Fruit fly (Drosophila melanogaster) whole organism, embryonic: Measurements from ENCODE around the gene Bruce.

ENCODE experiments used
- Atf3 ChIP-seq: fragments of 200-800 bp; sonication (Bioruptor generic); optimal IDR thresholded peaks from 3 replicates; lab custom pipeline; 2016; ENCODE audit warnings: missing biosample characterization, missing genetic modification characterization
- B-H1 ChIP-seq: fragments of 200-800 bp; sonication (Bioruptor generic); IDR thresholded peaks from 3 replicates; pipeline ENCODE4 v1.3.6; 2022; ENCODE audit warnings: missing biosample characterization, missing genetic modification characterization
- Bteb2 ChIP-seq: fragments of 200-800 bp; sonication (Bioruptor generic); optimal IDR thresholded peaks from 2 replicates; lab custom pipeline; 2016; ENCODE audit warnings: missing biosample characterization, missing genetic modification characterization
- CG10321 ChIP-seq: fragments of 200-800 bp; sonication (Bioruptor generic); IDR thresholded peaks from 2 replicates; pipeline ENCODE4 v1.3.6; 2022; ENCODE audit warnings: missing biosample characterization, missing genetic modification characterization
- CG12155 ChIP-seq: fragments of 200-800 bp; sonication (Bioruptor generic); optimal IDR thresholded peaks from 3 replicates; lab custom pipeline; 2016; ENCODE audit warnings: missing biosample characterization, missing genetic modification characterization
- CG12769 ChIP-seq: fragments of 200-800 bp; sonication (Bioruptor generic); optimal IDR thresholded peaks from 2 replicates; lab custom pipeline; 2019; ENCODE audit warnings: missing biosample characterization, mild to moderate bottlenecking, missing genetic modification characterization, moderate library complexity
- CG14860 ChIP-seq: fragments of 200-800 bp; sonication (Bioruptor generic); IDR thresholded peaks from 3 replicates; pipeline ENCODE4 v1.3.6; 2022; ENCODE audit warnings: missing biosample characterization, missing genetic modification characterization; ENCODE audit not compliant: partially characterized antibody
- CG15073 ChIP-seq: fragments of 200-800 bp; sonication (Bioruptor generic); optimal IDR thresholded peaks from 2 replicates; lab custom pipeline; 2016; ENCODE audit warnings: missing biosample characterization, missing genetic modification characterization
- CG15269 ChIP-seq: fragments of 200-800 bp; sonication (Bioruptor generic); optimal IDR thresholded peaks from 2 replicates; lab custom pipeline; 2018; ENCODE audit warnings: missing biosample characterization, mild to moderate bottlenecking, missing genetic modification characterization, moderate library complexity
- CG16863 ChIP-seq: fragments of 200-800 bp; sonication (Bioruptor generic); optimal IDR thresholded peaks from 3 replicates; lab custom pipeline; 2016; ENCODE audit warnings: missing biosample characterization, missing genetic modification characterization
- CG17829 ChIP-seq: fragments of 200-800 bp; optimal IDR thresholded peaks from 2 replicates; lab custom pipeline; 2019; ENCODE audit warnings: missing biosample characterization, mild to moderate bottlenecking, missing genetic modification characterization, moderate library complexity
- CG18764 ChIP-seq: fragments of 200-800 bp; sonication (Bioruptor generic); optimal IDR thresholded peaks from 3 replicates; lab custom pipeline; 2016; ENCODE audit warnings: missing biosample characterization, missing genetic modification characterization
- CG30020 ChIP-seq: fragments of 200-800 bp; optimal IDR thresholded peaks from 2 replicates; lab custom pipeline; 2019; ENCODE audit warnings: missing biosample characterization, mild to moderate bottlenecking, missing genetic modification characterization, moderate library complexity
- CG3838 ChIP-seq: fragments of 200-800 bp; sonication (Bioruptor generic); optimal IDR thresholded peaks from 3 replicates; lab custom pipeline; 2016; ENCODE audit warnings: missing biosample characterization, missing genetic modification characterization
- CG7963 ChIP-seq: fragments of 200-800 bp; sonication (Bioruptor generic); IDR thresholded peaks from 3 replicates; pipeline ENCODE4 v1.3.6; 2022; ENCODE audit warnings: missing biosample characterization, missing genetic modification characterization; ENCODE audit not compliant: partially characterized antibody
- CG8290 ChIP-seq, 3 experiments: fragments of 200-800 bp; sonication (Bioruptor generic); optimal IDR thresholded peaks; 2 replicates each; lab custom pipeline; 2016 to 2019; ENCODE audit warnings: missing biosample characterization in 3 of 3, missing genetic modification characterization in 3 of 3, mild to moderate bottlenecking in 2 of 3, moderate library complexity in 1 of 3
- CG8478 ChIP-seq: fragments of >200 bp; optimal IDR thresholded peaks from 2 replicates; lab custom pipeline; 2018
- CG9876 ChIP-seq: fragments of 200-800 bp; sonication (Bioruptor generic); optimal IDR thresholded peaks from 2 replicates; lab custom pipeline; 2016; ENCODE audit warnings: missing biosample characterization, missing genetic modification characterization
- CrebB ChIP-seq: fragments of 200-800 bp; sonication (Bioruptor generic); optimal IDR thresholded peaks from 3 replicates; lab custom pipeline; 2018; ENCODE audit warnings: missing biosample characterization, mild to moderate bottlenecking, missing genetic modification characterization
- D19B ChIP-seq: fragments of 200-800 bp; sonication (Bioruptor generic); optimal IDR thresholded peaks from 2 replicates; lab custom pipeline; 2017; ENCODE audit warnings: missing biosample characterization, mild to moderate bottlenecking, missing genetic modification characterization
- Dad ChIP-seq: fragments of 200-800 bp; sonication (Bioruptor generic); optimal IDR thresholded peaks from 3 replicates; lab custom pipeline; 2016; ENCODE audit warnings: missing biosample characterization, missing genetic modification characterization
- Dfd ChIP-seq, 2 experiments: fragments of >200 bp; optimal IDR thresholded peaks; 2 replicates each; lab custom pipeline; 2017; ENCODE audit warnings: missing biosample characterization in 2 of 2, missing genetic modification characterization in 2 of 2
- Dref ChIP-seq: fragments of 200-800 bp; sonication (Bioruptor generic); IDR thresholded peaks from 2 replicates; pipeline ENCODE4 v1.3.6; 2022; ENCODE audit warnings: missing biosample characterization, missing genetic modification characterization
- Drgx ChIP-seq: fragments of 200-800 bp; sonication (Bioruptor generic); IDR thresholded peaks from 2 replicates; pipeline ENCODE4 v1.3.6; 2022; ENCODE audit warnings: missing biosample characterization, missing genetic modification characterization
- Kr ChIP-seq: fragments of 200-800 bp; sonication (Bioruptor generic); optimal IDR thresholded peaks from 2 replicates; lab custom pipeline; 2017; ENCODE audit warnings: missing biosample characterization, mild to moderate bottlenecking, missing genetic modification characterization
- Rx ChIP-seq: fragments of 200-800 bp; sonication (Bioruptor generic); IDR thresholded peaks from 2 replicates; pipeline ENCODE4 v1.3.6; 2022; ENCODE audit warnings: missing biosample characterization, missing genetic modification characterization
- Six4 ChIP-seq: fragments of 200-800 bp; sonication (Bioruptor generic); optimal IDR thresholded peaks from 2 replicates; lab custom pipeline; 2016; ENCODE audit warnings: missing biosample characterization, missing genetic modification characterization
- Taf1 ChIP-seq: fragments of 200-800 bp; sonication (Bioruptor generic); IDR thresholded peaks from 2 replicates; pipeline ENCODE4 v1.3.6; 2022; ENCODE audit warnings: missing biosample characterization, missing genetic modification characterization
- ase ChIP-seq: fragments of 200-800 bp; sonication (Bioruptor generic); IDR thresholded peaks from 3 replicates; pipeline ENCODE4 v1.3.6; 2022; ENCODE audit warnings: missing biosample characterization, missing genetic modification characterization
- bsh ChIP-seq, 2 experiments: fragments of 200-800 bp; sonication (Bioruptor generic); optimal IDR thresholded peaks; 2 replicates each; lab custom pipeline; 2017 to 2018; ENCODE audit warnings: mild to moderate bottlenecking in 2 of 2, missing biosample characterization in 2 of 2, missing genetic modification characterization in 2 of 2, moderate library complexity in 1 of 2
- cg ChIP-seq: fragments of 200-800 bp; sonication (Bioruptor generic); optimal IDR thresholded peaks from 3 replicates; lab custom pipeline; 2019; ENCODE audit warnings: missing biosample characterization, mild to moderate bottlenecking, missing genetic modification characterization, moderate library complexity
- chm ChIP-seq: fragments of 200-800 bp; sonication (Bioruptor generic); IDR thresholded peaks from 2 replicates; pipeline ENCODE4 v1.3.6; 2022; ENCODE audit warnings: missing biosample characterization, missing genetic modification characterization
- eve ChIP-seq, 2 experiments: fragments of >200 bp; optimal IDR thresholded peaks; 2 replicates each; lab custom pipeline; 2017; ENCODE audit warnings: missing biosample characterization in 2 of 2, missing genetic modification characterization in 2 of 2
- gem ChIP-seq: fragments of 200-800 bp; sonication (Bioruptor generic); optimal IDR thresholded peaks from 2 replicates; lab custom pipeline; 2019; ENCODE audit warnings: missing biosample characterization, mild to moderate bottlenecking, missing genetic modification characterization, moderate library complexity
- ham ChIP-seq: fragments of 200-800 bp; sonication (Bioruptor generic); IDR thresholded peaks from 2 replicates; pipeline ENCODE4 v1.3.6; 2022; ENCODE audit warnings: missing biosample characterization, missing genetic modification characterization
- jing ChIP-seq: fragments of 200-800 bp; sonication (Bioruptor generic); optimal IDR thresholded peaks from 2 replicates; lab custom pipeline; 2018; ENCODE audit warnings: missing biosample characterization, mild to moderate bottlenecking, missing genetic modification characterization
- kni ChIP-seq: fragments of 200-800 bp; sonication (Bioruptor generic); optimal IDR thresholded peaks from 3 replicates; lab custom pipeline; 2017; ENCODE audit warnings: mild to moderate bottlenecking, missing biosample characterization, missing genetic modification reagents, missing genetic modification characterization
- luna ChIP-seq: fragments of 200-800 bp; sonication (Bioruptor generic); optimal IDR thresholded peaks from 2 replicates; lab custom pipeline; 2016; ENCODE audit warnings: missing biosample characterization, missing genetic modification characterization
- mam ChIP-seq: fragments of 200-800 bp; sonication (Bioruptor generic); optimal IDR thresholded peaks from 3 replicates; lab custom pipeline; 2016; ENCODE audit warnings: missing biosample characterization, missing genetic modification characterization
- mld ChIP-seq: fragments of 200-800 bp; sonication (Bioruptor generic); IDR thresholded peaks from 3 replicates; pipeline ENCODE4 v1.3.6; 2022; ENCODE audit warnings: missing biosample characterization, missing genetic modification characterization; ENCODE audit not compliant: partially characterized antibody
- oc ChIP-seq: fragments of 200-800 bp; sonication (Bioruptor generic); optimal IDR thresholded peaks from 2 replicates; lab custom pipeline; 2018; ENCODE audit warnings: missing biosample characterization, mild to moderate bottlenecking, missing genetic modification characterization, moderate library complexity
- rib ChIP-seq: fragments of 200-800 bp; sonication (Bioruptor generic); IDR thresholded peaks from 2 replicates; pipeline ENCODE4 v1.3.6; 2022; ENCODE audit warnings: missing biosample characterization, missing genetic modification characterization
- slou ChIP-seq: fragments of 200-800 bp; sonication (Bioruptor generic); optimal IDR thresholded peaks from 3 replicates; lab custom pipeline; 2016; ENCODE audit warnings: missing biosample characterization, missing genetic modification characterization
- sqz ChIP-seq: fragments of 200-800 bp; sonication (Bioruptor generic); optimal IDR thresholded peaks from 3 replicates; lab custom pipeline; 2018; ENCODE audit warnings: missing biosample characterization, mild to moderate bottlenecking, missing genetic modification characterization
- tio ChIP-seq: fragments of 200-800 bp; sonication (Bioruptor generic); optimal IDR thresholded peaks from 2 replicates; lab custom pipeline; 2017; ENCODE audit warnings: missing biosample characterization, missing genetic modification characterization, inconsistent platforms
- tll ChIP-seq, 2 experiments: fragments of 200-800 bp in 1 of 2; fragments of >200 bp in 1 of 2; sonication (Bioruptor generic) in 1 of 2; optimal IDR thresholded peaks; 2 replicates each; lab custom pipeline; 2017 to 2019; ENCODE audit warnings: missing biosample characterization in 2 of 2, missing genetic modification characterization in 2 of 2, mild to moderate bottlenecking in 1 of 2, moderate library complexity in 1 of 2
- z ChIP-seq: fragments of 200-800 bp; sonication (Bioruptor generic); IDR thresholded peaks from 3 replicates; pipeline ENCODE4 v1.3.6; 2022; ENCODE audit warnings: missing biosample characterization, missing genetic modification characterization
- zfh1 ChIP-seq: fragments of 200-800 bp; sonication (Bioruptor generic); IDR thresholded peaks from 3 replicates; pipeline ENCODE4 v1.3.6; 2022; ENCODE audit warnings: missing biosample characterization, missing genetic modification characterization
- zfh2 ChIP-seq: fragments of 200-800 bp; sonication (Bioruptor generic); optimal IDR thresholded peaks from 2 replicates; lab custom pipeline; 2016; ENCODE audit warnings: missing biosample characterization, missing genetic modification characterization

Bruce gene

dm6 chr3R:10356563-10357363 lies 25.6 kb upstream of the Bruce start (continued):
- TF ChIP-seq CG9876 (GFP tag; lab: Kevin White, UChicago) (peak; percentile 20), luna (GFP tag; lab: Kevin White, UChicago) (no peak), Dad (GFP tag; lab: Kevin White, UChicago) (peak; percentile 53), CG12769 (no peak), Bteb2 (GFP tag; lab: Kevin White, UChicago) (peak; percentile 62), sqz (GFP tag; lab: Kevin White, UChicago) (peak; percentile 84), CrebB (peak; percentile 44), ham (no peak), chm (GFP tag; lab: Robert Waterston, UW) (no peak), Kr (GFP tag; lab: Kevin White, UChicago) (no peak), zfh2 (GFP tag; lab: Kevin White, UChicago) (peak; percentile 66), B-H1 (no peak; the same call in 2 of the 3 replicates), CG15073 (GFP tag; lab: Kevin White, UChicago) (peak; percentile 90), CG17829 (peak; percentile 76), slou (peak; percentile 20), rib (GFP tag; lab: Robert Waterston, UW) (no peak), CG3838 (GFP tag; lab: Kevin White, UChicago) (peak; percentile 79), tll (GFP tag; optimal IDR thresholded peaks at IDR 0.05; lab: Kevin White, UChicago) (peak in 1 of 2 experiments; percentile 57), CG8478 (lab: Kevin White, UChicago) (no peak), cg (no peak), Atf3 (GFP tag; lab: Kevin White, UChicago) (peak; percentile 72), CG12155 (GFP tag; lab: Kevin White, UChicago) (peak; percentile 55), CG15269 (tag; lab: Kevin White, UChicago) (peak; percentile 79), CG7963 (no peak), mld (no peak), kni (GFP tag; lab: Kevin White, UChicago) (no peak), tio (GFP tag; lab: Kevin White, UChicago) (peak; percentile 84), ase (no peak), gem (tag; lab: Kevin White, UChicago) (peak; percentile 90), Dfd (GFP tag; optimal IDR thresholded peaks at IDR 0.05; lab: Kevin White, UChicago) (no peak), mam (GFP tag; lab: Kevin White, UChicago) (peak; percentile 65), CG30020 (peak; percentile 25), Taf1 (GFP tag; lab: Robert Waterston, UW) (no peak), jing (peak; percentile 61), Dref (no peak), Drgx (GFP tag; lab: Robert Waterston, UW) (no peak), Six4 (GFP tag; lab: Kevin White, UChicago) (peak; percentile 65), CG14860 (GFP tag; lab: Robert Waterston, UW) (no peak), z (no peak), CG10321 (0 out of 2 replicates have a peak, but pooled peaks have one; percentile 2), CG16863 (GFP tag; lab: Kevin White, UChicago) (peak; percentile 82), bsh (GFP tag; optimal IDR thresholded peaks at IDR 0.05; lab: Kevin White, UChicago) (peak; percentile 84 to 87), D19B (GFP tag; lab: Kevin White, UChicago) (peak; percentile 61), eve (GFP tag; optimal IDR thresholded peaks at IDR 0.05; lab: Kevin White, UChicago) (no peak), zfh1 (GFP tag; lab: Robert Waterston, UW) (no peak), CG8290 (GFP tag; optimal IDR thresholded peaks at IDR 0.05; lab: Kevin White, UChicago) (peak; percentile 55), CG8290 (tag; optimal IDR thresholded peaks at IDR 0.05; lab: Kevin White, UChicago) (peak in 1 of 2 experiments; percentile 36), Rx (GFP tag; lab: Robert Waterston, UW) (no peak), CG18764 (GFP tag; lab: Kevin White, UChicago) (no peak), oc (tag; lab: Kevin White, UChicago) (peak; percentile 79)
